Fruit fly (Drosophila melanogaster) whole organism, embryonic: ENCODE results near the gene Sil1.

Experiments
- Abd-B ChIP-seq: fragments of 200-800 bp; sonication (Bioruptor generic); optimal IDR thresholded peaks from 2 replicates; lab custom pipeline; 2018; ENCODE audit warnings: missing biosample characterization, mild to moderate bottlenecking, missing genetic modification characterization, moderate library complexity
- Ada2b ChIP-seq: fragments of 200-800 bp; sonication (Bioruptor generic); IDR thresholded peaks from 2 replicates; pipeline ENCODE4 v1.3.6; 2022; ENCODE audit warnings: missing biosample characterization, missing genetic modification characterization
- Antp ChIP-seq: fragments of 200-800 bp; sonication (Bioruptor generic); optimal IDR thresholded peaks from 3 replicates; lab custom pipeline; 2016; ENCODE audit warnings: missing biosample characterization, missing genetic modification characterization
- CG10209 ChIP-seq: fragments of 200-800 bp; sonication (Bioruptor generic); optimal IDR thresholded peaks from 3 replicates; lab custom pipeline; 2017; ENCODE audit warnings: missing biosample characterization, mild to moderate bottlenecking, missing genetic modification characterization, missing genetic modification reagents
- CG10267 ChIP-seq: fragments of 200-800 bp; sonication (Bioruptor generic); optimal IDR thresholded peaks from 2 replicates; lab custom pipeline; 2018; ENCODE audit warnings: missing biosample characterization, mild to moderate bottlenecking, missing genetic modification characterization, moderate library complexity
- CG11247 ChIP-seq: fragments of 200-800 bp; sonication (Bioruptor generic); IDR thresholded peaks from 2 replicates; pipeline ENCODE4 v1.3.6; 2022; ENCODE audit warnings: missing biosample characterization, missing genetic modification characterization
- CG11398 ChIP-seq: fragments of 200-800 bp; sonication (Bioruptor generic); optimal IDR thresholded peaks from 2 replicates; lab custom pipeline; 2016; ENCODE audit warnings: missing biosample characterization, missing genetic modification characterization
- CG12071 ChIP-seq: fragments of 200-800 bp; sonication (Bioruptor generic); optimal IDR thresholded peaks from 3 replicates; lab custom pipeline; 2018; ENCODE audit warnings: missing biosample characterization, mild to moderate bottlenecking, missing genetic modification characterization
- CG1233 ChIP-seq: fragments of 200-800 bp; sonication (Bioruptor generic); optimal IDR thresholded peaks from 4 replicates; lab custom pipeline; 2018; ENCODE audit warnings: missing biosample characterization, mild to moderate bottlenecking, missing genetic modification characterization
- CG12744 ChIP-seq: fragments of 200-800 bp; sonication (Bioruptor generic); optimal IDR thresholded peaks from 2 replicates; lab custom pipeline; 2016; ENCODE audit warnings: missing biosample characterization, missing genetic modification characterization
- CG14710 ChIP-seq: fragments of 200-800 bp; sonication (Bioruptor generic); optimal IDR thresholded peaks from 3 replicates; lab custom pipeline; 2019; ENCODE audit warnings: missing biosample characterization, mild to moderate bottlenecking, missing genetic modification characterization, moderate library complexity
- CG1603 ChIP-seq: fragments of 200-800 bp; sonication (Bioruptor generic); optimal IDR thresholded peaks from 2 replicates; lab custom pipeline; 2019; ENCODE audit warnings: missing biosample characterization, mild to moderate bottlenecking, missing genetic modification characterization, moderate library complexity
- CG17829 ChIP-seq: fragments of 200-800 bp; optimal IDR thresholded peaks from 2 replicates; lab custom pipeline; 2019; ENCODE audit warnings: missing biosample characterization, mild to moderate bottlenecking, missing genetic modification characterization, moderate library complexity
- CG18599 ChIP-seq: fragments of 200-800 bp; sonication (Bioruptor generic); optimal IDR thresholded peaks from 3 replicates; lab custom pipeline; 2017; ENCODE audit warnings: missing biosample characterization, missing genetic modification characterization, mild to moderate bottlenecking, moderate library complexity, missing genetic modification reagents
- CG18764 ChIP-seq: fragments of 200-800 bp; sonication (Bioruptor generic); optimal IDR thresholded peaks from 3 replicates; lab custom pipeline; 2016; ENCODE audit warnings: missing biosample characterization, missing genetic modification characterization
- CG2129 ChIP-seq: fragments of 200-800 bp; sonication (Bioruptor generic); IDR thresholded peaks from 2 replicates; pipeline ENCODE4 v1.3.6; 2022; ENCODE audit warnings: missing biosample characterization, missing genetic modification characterization; ENCODE audit not compliant: partially characterized antibody
- CG30403 ChIP-seq: fragments of 200-800 bp; sonication (Bioruptor generic); optimal IDR thresholded peaks from 3 replicates; lab custom pipeline; 2016; ENCODE audit warnings: missing biosample characterization, missing genetic modification characterization
- CG31388 ChIP-seq: fragments of 200-800 bp; sonication (Bioruptor generic); optimal IDR thresholded peaks from 2 replicates; lab custom pipeline; 2016; ENCODE audit warnings: missing biosample characterization, missing genetic modification characterization
- CG34224 ChIP-seq: fragments of 200-800 bp; sonication (Bioruptor generic); IDR thresholded peaks from 3 replicates; pipeline ENCODE4 v1.3.6; 2022; ENCODE audit warnings: missing biosample characterization, missing genetic modification characterization; ENCODE audit not compliant: partially characterized antibody
- CG34376 ChIP-seq: fragments of 200-800 bp; sonication (Bioruptor generic); optimal IDR thresholded peaks from 2 replicates; lab custom pipeline; 2018; ENCODE audit warnings: missing biosample characterization, mild to moderate bottlenecking, missing genetic modification characterization
- CG4617 ChIP-seq: fragments of 200-800 bp; sonication (Bioruptor generic); optimal IDR thresholded peaks from 3 replicates; lab custom pipeline; 2016; ENCODE audit warnings: missing biosample characterization, missing genetic modification characterization, borderline replicate concordance
- CG5245 ChIP-seq: fragments of 200-800 bp; sonication (Bioruptor generic); optimal IDR thresholded peaks from 3 replicates; lab custom pipeline; 2016; ENCODE audit warnings: missing biosample characterization, missing genetic modification characterization
- CG6791 ChIP-seq: fragments of 200-800 bp; sonication (Bioruptor generic); IDR thresholded peaks from 3 replicates; pipeline ENCODE4 v1.3.6; 2022; ENCODE audit warnings: missing biosample characterization, missing genetic modification characterization; ENCODE audit not compliant: partially characterized antibody
- CG9215 ChIP-seq: fragments of 200-800 bp; sonication (Bioruptor generic); IDR thresholded peaks from 2 replicates; pipeline ENCODE4 v1.3.6; 2022; ENCODE audit warnings: missing biosample characterization, missing genetic modification characterization
- CG9817 ChIP-seq: fragments of 200-800 bp; sonication (Bioruptor generic); optimal IDR thresholded peaks from 2 replicates; lab custom pipeline; 2018; ENCODE audit warnings: missing biosample characterization, mild to moderate bottlenecking, missing genetic modification characterization, moderate library complexity
- CkIIα-i1 ChIP-seq: fragments of 200-800 bp; sonication (Bioruptor generic); IDR thresholded peaks from 2 replicates; pipeline ENCODE4 v1.3.6; 2022; ENCODE audit warnings: missing biosample characterization, missing genetic modification characterization
- D19B ChIP-seq: fragments of 200-800 bp; sonication (Bioruptor generic); optimal IDR thresholded peaks from 2 replicates; lab custom pipeline; 2017; ENCODE audit warnings: missing biosample characterization, mild to moderate bottlenecking, missing genetic modification characterization
- Dll ChIP-seq: fragments of 200-800 bp; sonication (Bioruptor generic); IDR thresholded peaks from 4 replicates; pipeline ENCODE4 v1.3.6; 2022; ENCODE audit warnings: missing biosample characterization, missing genetic modification characterization; ENCODE audit not compliant: partially characterized antibody
- GATAe ChIP-seq: fragments of 200-800 bp; sonication (Bioruptor generic); conservative IDR thresholded peaks from 2 replicates; pipeline ENCODE4 v1.3.6; 2022; ENCODE audit warnings: missing biosample characterization, missing genetic modification characterization
- Gug ChIP-seq: fragments of 200-800 bp; sonication (Bioruptor generic); IDR thresholded peaks from 4 replicates; pipeline ENCODE4 v1.3.6; 2022; ENCODE audit warnings: missing biosample characterization, missing genetic modification characterization
- HLH4C ChIP-seq: fragments of 200-800 bp; sonication (Bioruptor generic); IDR thresholded peaks from 3 replicates; pipeline ENCODE4 v1.3.6; 2022; ENCODE audit warnings: missing biosample characterization, missing genetic modification characterization; ENCODE audit not compliant: partially characterized antibody
- Hr78 ChIP-seq, 2 experiments: fragments of 200-800 bp in 1 of 2; fragments of >200 bp in 1 of 2; sonication (Bioruptor generic) in 1 of 2; optimal IDR thresholded peaks; 2 replicates each; lab custom pipeline; 2017 to 2019; ENCODE audit warnings: missing biosample characterization in 2 of 2, missing genetic modification characterization in 2 of 2, mild to moderate bottlenecking in 1 of 2, moderate library complexity in 1 of 2
- Mrtf ChIP-seq: fragments of 200-800 bp; sonication (Bioruptor generic); IDR thresholded peaks from 3 replicates; pipeline ENCODE4 v1.3.6; 2022; ENCODE audit warnings: missing biosample characterization, missing genetic modification characterization
- NK7.1 ChIP-seq: fragments of 200-800 bp; sonication (Bioruptor generic); optimal IDR thresholded peaks from 3 replicates; lab custom pipeline; 2016; ENCODE audit warnings: missing biosample characterization, missing genetic modification characterization
- Oli ChIP-seq: fragments of 200-800 bp; sonication (Bioruptor generic); optimal IDR thresholded peaks from 2 replicates; lab custom pipeline; 2018; ENCODE audit warnings: missing biosample characterization, mild to moderate bottlenecking, missing genetic modification characterization, moderate library complexity
- Stat92E ChIP-seq, 3 experiments: fragments of >200 bp in 2 of 3; fragments of 200-800 bp in 1 of 3; sonication (Bioruptor generic) in 1 of 3; optimal IDR thresholded peaks; 2 replicates each; lab custom pipeline; 2017 to 2019; ENCODE audit warnings: missing biosample characterization in 3 of 3, missing genetic modification characterization in 3 of 3, mild to moderate bottlenecking in 1 of 3, moderate library complexity in 1 of 3
- Trl ChIP-seq, 3 experiments: fragments of >200 bp in 2 of 3; fragments of 200-800 bp in 1 of 3; sonication (Bioruptor generic) in 1 of 3; optimal IDR thresholded peaks; 2 replicates in 1 of 3; 3 replicates in 2 of 3; lab custom pipeline; 2016 to 2017; ENCODE audit warnings: missing biosample characterization in 1 of 3, missing genetic modification characterization in 1 of 3
- ase ChIP-seq: fragments of 200-800 bp; sonication (Bioruptor generic); IDR thresholded peaks from 3 replicates; pipeline ENCODE4 v1.3.6; 2022; ENCODE audit warnings: missing biosample characterization, missing genetic modification characterization
- ato ChIP-seq: fragments of 200-800 bp; sonication (Bioruptor generic); IDR thresholded peaks from 2 replicates; pipeline ENCODE4 v1.3.6; 2022; ENCODE audit warnings: missing biosample characterization, missing genetic modification characterization; ENCODE audit not compliant: partially characterized antibody
- bsh ChIP-seq, 2 experiments: fragments of 200-800 bp; sonication (Bioruptor generic); optimal IDR thresholded peaks; 2 replicates each; lab custom pipeline; 2017 to 2018; ENCODE audit warnings: mild to moderate bottlenecking in 2 of 2, missing biosample characterization in 2 of 2, missing genetic modification characterization in 2 of 2, moderate library complexity in 1 of 2
- ci ChIP-seq: fragments of 200-800 bp; sonication (Bioruptor generic); IDR thresholded peaks from 3 replicates; pipeline ENCODE4 v1.3.6; 2022; ENCODE audit warnings: missing biosample characterization, missing genetic modification characterization
- dimm ChIP-seq: fragments of 200-800 bp; sonication (Bioruptor generic); IDR thresholded peaks from 2 replicates; pipeline ENCODE4 v1.3.6; 2022; ENCODE audit warnings: missing biosample characterization, missing genetic modification characterization
- dysf ChIP-seq: fragments of 200-800 bp; sonication (Bioruptor generic); IDR thresholded peaks from 3 replicates; pipeline ENCODE4 v1.3.6; 2022; ENCODE audit warnings: missing biosample characterization, missing genetic modification characterization
- fd3F ChIP-seq: fragments of 200-800 bp; sonication (Bioruptor generic); optimal IDR thresholded peaks from 2 replicates; lab custom pipeline; 2018; ENCODE audit warnings: missing biosample characterization, mild to moderate bottlenecking, missing genetic modification characterization, moderate library complexity
- peb ChIP-seq: fragments of 200-800 bp; sonication (Bioruptor generic); IDR thresholded peaks from 2 replicates; pipeline ENCODE4 v1.3.6; 2022; ENCODE audit warnings: missing biosample characterization, missing genetic modification characterization
- pita ChIP-seq: fragments of 200-800 bp; sonication (Bioruptor generic); optimal IDR thresholded peaks from 2 replicates; lab custom pipeline; 2017; ENCODE audit warnings: missing biosample characterization, mild to moderate bottlenecking, missing genetic modification characterization
- pzg ChIP-seq: fragments of 200-800 bp; sonication (Bioruptor generic); optimal IDR thresholded peaks from 3 replicates; lab custom pipeline; 2018; ENCODE audit warnings: missing biosample characterization, mild to moderate bottlenecking, missing genetic modification characterization, moderate library complexity
- sc ChIP-seq, 3 experiments: fragments of >200 bp in 2 of 3; fragments of 200-800 bp in 1 of 3; sonication (Bioruptor generic) in 1 of 3; optimal IDR thresholded peaks; 2 replicates in 2 of 3; 3 replicates in 1 of 3; lab custom pipeline; 2017; ENCODE audit warnings: mild to moderate bottlenecking in 1 of 3, missing biosample characterization in 1 of 3, missing genetic modification characterization in 1 of 3, missing genetic modification reagents in 1 of 3
- sima ChIP-seq: fragments of 200-800 bp; sonication (Bioruptor generic); optimal IDR thresholded peaks from 2 replicates; lab custom pipeline; 2016; ENCODE audit warnings: missing biosample characterization, missing genetic modification characterization
- yki ChIP-seq: fragments of >200 bp; optimal IDR thresholded peaks from 3 replicates; lab custom pipeline; 2018

The Sil1 gene

DNA sequence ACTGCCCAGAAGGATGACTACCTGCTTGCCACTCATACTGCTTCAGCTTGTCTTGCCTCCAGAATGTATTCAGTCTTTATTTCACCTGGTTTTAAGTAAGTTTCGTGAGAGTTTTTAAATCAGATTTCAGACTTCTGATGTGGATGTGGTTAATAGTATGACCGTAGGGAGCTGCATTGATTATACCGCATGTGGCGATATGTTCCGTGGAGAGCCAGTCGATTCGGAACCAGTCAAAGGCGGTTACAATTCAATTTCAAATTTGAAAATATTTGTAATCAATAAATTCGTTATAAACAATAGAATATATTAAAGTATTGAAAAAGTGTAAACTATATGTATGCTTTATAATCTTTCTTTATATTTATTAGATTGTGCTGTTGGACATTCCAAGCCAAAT lies at the start of gene Sil1:
Sil1 (minus strand) TSS at position 168 of the 400 bp plus-strand sequence.
- TF ChIP-seq CG2129 (GFP tag; lab: Robert Waterston, UW) (no peak), CG30403 (GFP tag; lab: Kevin White, UChicago) (no peak), CG5245 (GFP tag; lab: Kevin White, UChicago) (no peak), sc (optimal IDR thresholded peaks at IDR 0.05; lab: Kevin White, UChicago) (no peak), sc (GFP tag; optimal IDR thresholded peaks at IDR 0.05; lab: Kevin White, UChicago) (no peak), CG10267 (tag; lab: Kevin White, UChicago) (peak; percentile 21), CG18599 (GFP tag; lab: Kevin White, UChicago) (no peak), Oli (no peak), CG6791 (GFP tag; lab: Robert Waterston, UW) (no peak), ase (GFP tag; lab: Robert Waterston, UW) (no peak), NK7.1 (no peak), CG4617 (peak; percentile 33), CG12071 (no peak), ci (no peak), CG34224 (no peak), ato (no peak), CG18764 (GFP tag; lab: Kevin White, UChicago) (no peak), dimm (GFP tag; lab: Robert Waterston, UW) (no peak), CG9215 (GFP tag; lab: Robert Waterston, UW) (no peak), CG31388 (GFP tag; lab: Kevin White, UChicago) (no peak), CG1603 (peak; percentile 67), pita (GFP tag; lab: Kevin White, UChicago) (no peak), Mrtf (GFP tag; lab: Robert Waterston, UW) (no peak), yki (lab: Kevin White, UChicago) (no peak), CG34376 (GFP tag; lab: Kevin White, UChicago) (no peak), CG1233 (GFP tag; lab: Kevin White, UChicago) (no peak), pzg (GFP tag; lab: Kevin White, UChicago) (peak; percentile 66), Dll (GFP tag; lab: Robert Waterston, UW) (no peak), CG14710 (tag; lab: Kevin White, UChicago) (peak; percentile 22), Antp (GFP tag; lab: Kevin White, UChicago) (no peak), bsh (GFP tag; optimal IDR thresholded peaks at IDR 0.05; lab: Kevin White, UChicago) (no peak), Ada2b (no peak), CG11398 (GFP tag; lab: Kevin White, UChicago) (no peak), peb (no peak), Abd-B (GFP tag; lab: Kevin White, UChicago) (no peak), HLH4C (GFP tag; lab: Robert Waterston, UW) (no peak), CG10209 (GFP tag; lab: Kevin White, UChicago) (no peak), CG11247 (GFP tag; lab: Robert Waterston, UW) (no peak), dysf (GFP tag; lab: Robert Waterston, UW) (no peak), CkIIα-i1 (GFP tag; lab: Robert Waterston, UW) (no peak), CG12744 (no peak), Hr78 (GFP tag; optimal IDR thresholded peaks at IDR 0.05; lab: Kevin White, UChicago) (no peak), Gug (GFP tag; lab: Robert Waterston, UW) (no peak), GATAe (GFP tag; lab: Robert Waterston, UW) (no peak), CG9817 (tag; lab: Kevin White, UChicago) (no peak), Trl (optimal IDR thresholded peaks at IDR 0.05; lab: Kevin White, UChicago) (no peak), Trl (GFP tag; optimal IDR thresholded peaks at IDR 0.05; lab: Kevin White, UChicago) (no peak), sima (GFP tag; lab: Kevin White, UChicago) (no peak), fd3F (GFP tag; lab: Kevin White, UChicago) (no peak), Stat92E (GFP tag; optimal IDR thresholded peaks at IDR 0.05; lab: Kevin White, UChicago) (no peak), CG17829 (tag; lab: Kevin White, UChicago) (no peak), D19B (GFP tag; lab: Kevin White, UChicago) (no peak)
